Worm (Caenorhabditis elegans): Measurements from ENCODE around the gene kgb-1.
"Not testable (repeated sequence)": the region's sequence is repeated elsewhere in the genome, so short reads cannot be mapped to it uniquely, and the experiment has no call there.

Gene kgb-1

DNA sequence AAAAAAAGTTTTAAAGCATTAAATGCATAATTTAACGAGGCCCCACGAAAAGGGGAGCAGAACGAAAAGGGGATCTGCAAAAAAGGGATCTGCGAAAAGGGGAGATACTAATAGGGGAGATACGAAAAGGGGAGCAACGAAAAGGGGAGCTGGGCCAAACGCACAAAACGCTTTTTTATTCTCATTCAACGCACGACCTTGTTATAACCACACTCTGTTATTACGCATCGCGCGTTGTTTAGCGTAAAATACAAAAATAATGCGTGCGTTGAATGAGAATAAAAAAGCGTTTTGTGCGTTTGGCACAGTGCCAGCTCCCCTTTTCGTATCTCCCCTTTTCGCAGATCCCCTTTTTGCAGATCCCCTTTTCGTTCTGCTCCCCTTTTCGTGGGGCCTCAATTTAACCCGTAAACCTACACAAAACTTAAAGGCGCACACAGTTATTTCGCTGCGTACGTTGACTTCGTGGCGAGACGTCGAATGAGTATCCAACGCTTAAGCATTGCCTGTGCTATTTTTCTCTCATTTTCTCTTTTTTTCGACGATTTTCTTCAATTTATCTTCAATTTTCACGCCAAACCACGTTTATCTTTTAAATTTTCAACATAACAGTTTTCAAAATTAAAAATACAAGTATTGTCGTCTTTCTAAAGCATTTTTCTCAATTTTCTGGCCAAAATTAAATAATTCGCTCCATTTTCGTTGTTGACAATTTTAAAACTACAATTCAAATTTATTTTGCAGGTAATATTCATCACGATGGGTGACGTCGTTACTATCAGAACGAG is 24.5 kb downstream of the kgb-1 start, which contains the start of gene rps-24:
Gene rps-24 (plus strand): TSS at position 738 of the 788 bp plus-strand sequence.
- TF ChIP-seq ZK185.1 (tag; optimal IDR thresholded peaks at IDR 0.05; ENCODE audit: poor library complexity, severe bottlenecking) (peak; percentile 82), Y56A3A.18 (GFP tag; IDR thresholded peaks at IDR 0.05) (peak; percentile 87), sea-2 (GFP tag; IDR thresholded peaks at IDR 0.05) (peak; percentile 78; the same call in 1 of the 2 replicates), ztf-18 (tag; optimal IDR thresholded peaks at IDR 0.05) (peak; percentile 78), athp-1 (tag; optimal IDR thresholded peaks at IDR 0.05) (peak; percentile 95), K12H6.12 (tag; optimal IDR thresholded peaks at IDR 0.05) (peak; percentile 83), madf-3 (GFP tag; IDR thresholded peaks at IDR 0.05) (peak; percentile 95), dpl-1 (GFP tag; optimal IDR thresholded peaks at IDR 0.05) (peak; percentile 15), T07F8.4 (tag; optimal IDR thresholded peaks at IDR 0.05) (peak; percentile 84), aptf-3 (GFP tag; IDR thresholded peaks at IDR 0.05) (peak; percentile 68; the same call in 1 of the 2 replicates), hmg-1.2 (GFP tag; IDR thresholded peaks at IDR 0.05) (peak; percentile 92), zfh-2 (GFP tag; conservative IDR thresholded peaks at IDR 0.05) (peak; percentile 67), efl-1 (GFP tag; optimal IDR thresholded peaks at IDR 0.05) (peak; percentile 56), C17E4.6 (GFP tag; IDR thresholded peaks at IDR 0.05) (peak; percentile 92; the same call in 1 of the 2 replicates), lin-26 (GFP tag; IDR thresholded peaks at IDR 0.05) (peak; percentile 96), Y67H2A.10 (GFP tag; conservative IDR thresholded peaks at IDR 0.05) (peak; percentile 96), rec-8 (tag; optimal IDR thresholded peaks at IDR 0.05) (peak; percentile 48 to 61), madf-10 (tag; optimal IDR thresholded peaks at IDR 0.05) (peak; percentile 91), B0336.3 (GFP tag; IDR thresholded peaks at IDR 0.05) (peak; percentile 85), die-1 (tag; optimal IDR thresholded peaks at IDR 0.05) (peak; percentile 48), attf-3 (GFP tag; conservative IDR thresholded peaks at IDR 0.05) (peak; percentile 86), F22D6.2 (tag; optimal IDR thresholded peaks at IDR 0.05) (peak; percentile 47), madf-8 (GFP tag; conservative IDR thresholded peaks at IDR 0.05) (peak; percentile 79), bed-1 (GFP tag; IDR thresholded peaks at IDR 0.05) (peak; percentile 89; the same call in 1 of the 2 replicates), egrh-3 (GFP tag; IDR thresholded peaks at IDR 0.05) (peak; percentile 95), B0261.1 (tag; optimal IDR thresholded peaks at IDR 0.05) (peak; percentile 27), B0035.1 (tag; optimal IDR thresholded peaks at IDR 0.05) (peak; percentile 41), cebp-1 (GFP tag; IDR thresholded peaks at IDR 0.05) (peak; percentile 87), cebp-1 (tag; optimal IDR thresholded peaks at IDR 0.05) (peak; percentile 90), ekl-4 (GFP tag; IDR thresholded peaks at IDR 0.05) (peak; percentile 96), lir-1 (GFP tag; conservative IDR thresholded peaks at IDR 0.05) (peak; percentile 95), hsf-1 (GFP tag; IDR thresholded peaks at IDR 0.05) (peak; percentile 82), unc-130 (GFP tag; optimal IDR thresholded peaks at IDR 0.05) (peak; percentile 88), hrde-1 (tag; optimal IDR thresholded peaks at IDR 0.05; ENCODE audit: borderline replicate concordance) (peak; percentile 42), nhr-90 (tag; optimal IDR thresholded peaks at IDR 0.05) (peak; percentile 54), snpc-4 (tag; optimal IDR thresholded peaks at IDR 0.05) (peak; percentile 55 to 83 (median 78)), hmg-20 (GFP tag; IDR thresholded peaks at IDR 0.05) (peak; percentile 71), F37B4.10 (GFP tag; IDR thresholded peaks at IDR 0.05) (peak; percentile 93; the same call in 1 of the 2 replicates), lin-35 (GFP tag; optimal IDR thresholded peaks at IDR 0.05) (peak in 1 of 3 experiments; percentile 82), ztf-6 (GFP tag; IDR thresholded peaks at IDR 0.05) (peak; percentile 96), attf-5 (GFP tag; optimal IDR thresholded peaks at IDR 0.05) (peak; percentile 96), let-526 (GFP tag; IDR thresholded peaks at IDR 0.05) (peak; percentile 97), nfyb-1 (GFP tag; IDR thresholded peaks at IDR 0.05) (peak; percentile 94), ztf-28 (GFP tag; IDR thresholded peaks at IDR 0.05) (peak; percentile 99), tlf-1 (GFP tag; optimal IDR thresholded peaks at IDR 0.05) (peak; percentile 88), chd-7 (tag; optimal IDR thresholded peaks at IDR 0.05) (peak; percentile 58)
- not testable (repeated sequence) for TF ChIP-seq snpc-4 (GFP tag; optimal IDR thresholded peaks at IDR 0.05)

All from whole organism, young adult.